Comparison of ENCODE assay signal across 1 fruit fly cellular context in genomic region chrX:16799914-16800313, dm6.
TF ChIP-seq lines count a peak whose summit lies in the region.

No protein-coding gene starts in this region.

TF ChIP-seq in whole organism, prepupa, 60 proteins besides CTCF, POLR2A, EP300 and RAD21 (continued from another document):
- TF ChIP-seq pdm3 (GFP tag; optimal IDR thresholded peaks at IDR 0.05; lab: Kevin White, UChicago) (no peak), Gug (GFP tag; IDR thresholded peaks at IDR 0.05; lab: Robert Waterston, UW) (peak; percentile 10; the same call in 1 of the 2 replicates)
